Worm (Caenorhabditis elegans) whole organism, late embryonic: ENCODE measurements around the gene fipr-14.

ENCODE experiments used
- C38D4.7 ChIP-seq: fragments of 200-800 bp; sonication (Bioruptor generic); optimal IDR thresholded peaks from 2 replicates; lab custom pipeline; 2018; ENCODE audit warnings: mild to moderate bottlenecking, missing genetic modification characterization, moderate library complexity, missing compliant biosample characterization
- K09A11.1 ChIP-seq: sonication (generic microtip); optimal IDR thresholded peaks from 2 replicates; lab custom pipeline; 2017; ENCODE audit warnings: antibody characterized with exemption, mild to moderate bottlenecking, missing genetic modification characterization, missing compliant biosample characterization; ENCODE audit not compliant: insufficient read depth
- Y22D7AL.16 ChIP-seq: sonication (generic microtip); optimal IDR thresholded peaks from 2 replicates; lab custom pipeline; 2016; ENCODE audit warnings: missing genetic modification characterization, missing compliant biosample characterization
- ahr-1 ChIP-seq: sonication (generic microtip); optimal IDR thresholded peaks from 2 replicates; lab custom pipeline; 2016; ENCODE audit warnings: missing genetic modification characterization, missing compliant biosample characterization
- ama-1 ChIP-seq: fragments of 150-350 bp; optimal IDR thresholded peaks from 2 replicates; lab custom pipeline; 2014
- ceh-18 ChIP-seq: sonication (generic microtip); optimal IDR thresholded peaks from 2 replicates; lab custom pipeline; 2016; ENCODE audit warnings: missing genetic modification characterization, missing compliant biosample characterization
- ceh-22 ChIP-seq: sonication (generic microtip); optimal IDR thresholded peaks from 2 replicates; lab custom pipeline; 2017; ENCODE audit warnings: missing biosample characterization, missing genetic modification characterization
- ceh-30 ChIP-seq: fragments of 150-350 bp; optimal IDR thresholded peaks from 2 replicates; lab custom pipeline; 2014; ENCODE audit warnings: missing biosample characterization, missing genetic modification characterization
- ceh-34 ChIP-seq: sonication (generic microtip); optimal IDR thresholded peaks from 2 replicates; lab custom pipeline; 2016; ENCODE audit warnings: mild to moderate bottlenecking, missing genetic modification characterization, missing compliant biosample characterization
- ceh-45 ChIP-seq: fragments of 200-800 bp; sonication (Bioruptor generic); IDR thresholded peaks from 2 replicates; pipeline ENCODE4 v1.3.6; 2022; ENCODE audit warnings: missing genetic modification reagents, missing genetic modification characterization, missing compliant biosample characterization
- ceh-48 ChIP-seq: sonication (generic microtip); optimal IDR thresholded peaks from 2 replicates; lab custom pipeline; 2016; ENCODE audit warnings: missing genetic modification characterization, inconsistent platforms, missing compliant biosample characterization
- ceh-6 ChIP-seq: fragments of 200-800 bp; sonication (Bioruptor generic); optimal IDR thresholded peaks from 2 replicates; lab custom pipeline; 2018; ENCODE audit warnings: mild to moderate bottlenecking, missing genetic modification characterization, missing compliant biosample characterization
- ceh-9 ChIP-seq: sonication (generic microtip); optimal IDR thresholded peaks from 2 replicates; lab custom pipeline; 2016; ENCODE audit warnings: mild to moderate bottlenecking, missing genetic modification characterization, inconsistent platforms, missing compliant biosample characterization
- che-1 ChIP-seq: sonication (generic microtip); optimal IDR thresholded peaks from 2 replicates; lab custom pipeline; 2016; ENCODE audit warnings: mild to moderate bottlenecking, missing genetic modification characterization, missing compliant biosample characterization
- dve-1 ChIP-seq: sonication (generic microtip); optimal IDR thresholded peaks from 2 replicates; lab custom pipeline; 2017; ENCODE audit warnings: antibody characterized with exemption, mild to moderate bottlenecking, missing genetic modification characterization, missing compliant biosample characterization
- ets-4 ChIP-seq: sonication (generic microtip); optimal IDR thresholded peaks from 2 replicates; lab custom pipeline; 2016; ENCODE audit warnings: missing genetic modification characterization, missing compliant biosample characterization
- eyg-1 ChIP-seq: sonication (generic microtip); optimal IDR thresholded peaks from 2 replicates; lab custom pipeline; 2016; ENCODE audit warnings: missing genotype, missing genetic modification characterization, missing compliant biosample characterization
- fkh-10 ChIP-seq: fragments of 150-350 bp; optimal IDR thresholded peaks from 2 replicates; lab custom pipeline; 2014; ENCODE audit warnings: missing biosample characterization, missing genetic modification reagents, missing genetic modification characterization
- fkh-6 ChIP-seq: sonication (generic microtip); optimal IDR thresholded peaks from 2 replicates; lab custom pipeline; 2016; ENCODE audit warnings: missing genetic modification characterization, missing compliant biosample characterization
- gmeb-2 ChIP-seq: sonication (generic microtip); optimal IDR thresholded peaks from 2 replicates; lab custom pipeline; 2016; ENCODE audit warnings: missing genetic modification characterization, inconsistent platforms, missing compliant biosample characterization
- hlh-15 ChIP-seq: sonication (generic microtip); optimal IDR thresholded peaks from 2 replicates; lab custom pipeline; 2016; ENCODE audit warnings: missing genetic modification characterization, missing compliant biosample characterization
- hlh-6 ChIP-seq: sonication (generic microtip); optimal IDR thresholded peaks from 2 replicates; lab custom pipeline; 2016; ENCODE audit warnings: missing genotype, missing genetic modification characterization, missing compliant biosample characterization
- hlh-8 ChIP-seq: sonication (generic microtip); optimal IDR thresholded peaks from 2 replicates; lab custom pipeline; 2016; ENCODE audit warnings: missing genotype, missing genetic modification characterization, missing compliant biosample characterization
- lin-11 ChIP-seq: fragments of 200-800 bp; sonication (Bioruptor generic); optimal IDR thresholded peaks from 2 replicates; lab custom pipeline; 2018; ENCODE audit warnings: mild to moderate bottlenecking, missing genetic modification characterization, missing compliant biosample characterization
- madf-2 ChIP-seq: sonication (generic microtip); optimal IDR thresholded peaks from 2 replicates; lab custom pipeline; 2017; ENCODE audit warnings: missing genetic modification characterization, missing compliant biosample characterization
- mec-3 ChIP-seq: sonication (generic microtip); optimal IDR thresholded peaks from 2 replicates; lab custom pipeline; 2016; ENCODE audit warnings: borderline replicate concordance, missing genetic modification characterization, missing compliant biosample characterization
- nhr-11 ChIP-seq: fragments of 150-350 bp; optimal IDR thresholded peaks from 2 replicates; lab custom pipeline; 2014; ENCODE audit warnings: missing biosample characterization, missing genetic modification characterization
- pat-9 ChIP-seq: fragments of 200-800 bp; sonication (Bioruptor generic); optimal IDR thresholded peaks from 2 replicates; lab custom pipeline; 2018; ENCODE audit warnings: mild to moderate bottlenecking, missing genetic modification characterization, moderate library complexity, missing compliant biosample characterization
- pax-1 ChIP-seq: fragments of 150-350 bp; optimal IDR thresholded peaks from 2 replicates; lab custom pipeline; 2014; ENCODE audit warnings: missing biosample characterization, missing genetic modification characterization
- pha-2 ChIP-seq: sonication (generic microtip); optimal IDR thresholded peaks from 2 replicates; lab custom pipeline; 2017; ENCODE audit warnings: mild to moderate bottlenecking, missing genetic modification characterization, missing compliant biosample characterization
- rnt-1 ChIP-seq: sonication (generic microtip); optimal IDR thresholded peaks from 2 replicates; lab custom pipeline; 2016; ENCODE audit warnings: missing genetic modification characterization, missing compliant biosample characterization
- sdc-2 ChIP-seq: sonication (generic microtip); optimal IDR thresholded peaks from 2 replicates; lab custom pipeline; 2016; ENCODE audit warnings: missing genotype, missing genetic modification characterization, missing compliant biosample characterization
- sox-2 ChIP-seq: fragments of 200-800 bp; sonication (Bioruptor generic); IDR thresholded peaks from 2 replicates; pipeline ENCODE4 v1.3.6; 2022; ENCODE audit warnings: missing genetic modification reagents, missing genetic modification characterization, missing compliant biosample characterization
- syd-9 ChIP-seq: sonication (generic microtip); optimal IDR thresholded peaks from 2 replicates; lab custom pipeline; 2016; ENCODE audit warnings: mild to moderate bottlenecking, missing genetic modification characterization, moderate library complexity, missing compliant biosample characterization
- tbx-2 ChIP-seq: sonication (generic microtip); optimal IDR thresholded peaks from 2 replicates; lab custom pipeline; 2016; ENCODE audit warnings: missing genetic modification characterization, missing compliant biosample characterization
- ttx-3 ChIP-seq: sonication (generic microtip); optimal IDR thresholded peaks from 2 replicates; lab custom pipeline; 2016; ENCODE audit warnings: missing genetic modification reagents, missing genetic modification characterization, missing compliant biosample characterization
- unc-3 ChIP-seq, 2 experiments: fragments of 200-800 bp in 1 of 2; sonication (Bioruptor generic) in 1 of 2; sonication (generic microtip) in 1 of 2; conservative IDR thresholded peaks in 1 of 2; optimal IDR thresholded peaks in 1 of 2; 2 replicates each; pipeline versions ENCODE4 v1.3.6 to Lab custom; 2016 to 2022; ENCODE audit warnings: missing compliant biosample characterization in 2 of 2, missing genetic modification characterization in 2 of 2, missing genetic modification reagents in 1 of 2
- unc-55 ChIP-seq: sonication (generic microtip); optimal IDR thresholded peaks from 2 replicates; lab custom pipeline; 2017; ENCODE audit warnings: missing biosample characterization, missing genetic modification reagents, missing genetic modification characterization
- zip-5 ChIP-seq: sonication (generic microtip); optimal IDR thresholded peaks from 2 replicates; lab custom pipeline; 2016; ENCODE audit warnings: missing genetic modification characterization, missing compliant biosample characterization
- ztf-16 ChIP-seq: sonication (generic microtip); optimal IDR thresholded peaks from 2 replicates; lab custom pipeline; 2017; ENCODE audit warnings: missing genetic modification characterization, missing compliant biosample characterization

The fipr-14 gene

ce11 chrIV:10896512-10896911 lies 19.6 kb downstream of the fipr-14 start, which contains the start of gene srlf-13:
srlf-13 (minus strand) TSS chrIV:10896612.
- TF ChIP-seq hlh-8 (tag; lab: Kevin White, UChicago) (no peak), pat-9 (no peak), Y22D7AL.16 (no peak), fkh-10 (GFP tag; lab: Kevin White, UChicago) (no peak), rnt-1 (tag; lab: Kevin White, UChicago) (no peak), ceh-48 (tag; lab: Kevin White, UChicago) (no peak)

ce11 chrIV:10898160-10898559 lies 21.2 kb downstream of the fipr-14 start:
- no peak for TF ChIP-seq hlh-6 (tag; lab: Kevin White, UChicago)
- no peak for TF ChIP-seq K09A11.1 (tag; lab: Kevin White, UChicago)
- no peak for TF ChIP-seq unc-55 (GFP tag; lab: Kevin White, UChicago)
- TF ChIP-seq Y22D7AL.16, result no peak
- no peak for TF ChIP-seq unc-3 (GFP tag; conservative IDR thresholded peaks at IDR 0.05; lab: Robert Waterston, UW)
- no peak for TF ChIP-seq unc-3 (tag; optimal IDR thresholded peaks at IDR 0.05; lab: Kevin White, UChicago)
- TF ChIP-seq che-1 (tag; lab: Kevin White, UChicago), result no peak
- TF ChIP-seq ets-4 (tag; lab: Kevin White, UChicago), result no peak
- TF ChIP-seq nhr-11 (tag; lab: Kevin White, UChicago), result no peak
- no peak for TF ChIP-seq dve-1 (tag; lab: Kevin White, UChicago)
- TF ChIP-seq zip-5 (tag; lab: Kevin White, UChicago), result no peak
- TF ChIP-seq pha-2 (tag; lab: Kevin White, UChicago), result no peak
- TF ChIP-seq C38D4.7 (GFP tag; lab: Kevin White, UChicago), result no peak

ce11 chrIV:10899091-10899490 lies 22.1 kb downstream of the fipr-14 start, which contains the start of the genes F13E9.9 and F13E9.19:
F13E9.9 (minus strand) TSS chrIV:10899191.
F13E9.19 (plus strand) TSS chrIV:10899406.
- no peak for TF ChIP-seq tbx-2
- no peak for TF ChIP-seq ahr-1 (tag; lab: Kevin White, UChicago)
- TF ChIP-seq rnt-1 (tag; lab: Kevin White, UChicago), result no peak
- no peak for TF ChIP-seq sox-2 (GFP tag; lab: Robert Waterston, UW)
- no peak for TF ChIP-seq pha-2 (tag; lab: Kevin White, UChicago)
- no peak for TF ChIP-seq syd-9 (tag; lab: Kevin White, UChicago)
- TF ChIP-seq ceh-6, result no peak
- TF ChIP-seq ama-1 (lab: Kevin White, UChicago), result no peak
- no peak for TF ChIP-seq unc-3 (GFP tag; conservative IDR thresholded peaks at IDR 0.05; lab: Robert Waterston, UW)
- TF ChIP-seq unc-3 (tag; optimal IDR thresholded peaks at IDR 0.05; lab: Kevin White, UChicago), result no peak
- no peak for TF ChIP-seq sdc-2 (tag; lab: Kevin White, UChicago)
- no peak for TF ChIP-seq gmeb-2 (tag; lab: Kevin White, UChicago)
- TF ChIP-seq ztf-16 (tag; lab: Kevin White, UChicago), result no peak
- TF ChIP-seq Y22D7AL.16, result no peak
- TF ChIP-seq nhr-11 (tag; lab: Kevin White, UChicago), result no peak
- no peak for TF ChIP-seq ets-4 (tag; lab: Kevin White, UChicago)
- no peak for TF ChIP-seq hlh-15 (tag; lab: Kevin White, UChicago)
- TF ChIP-seq ceh-30, result no peak
- TF ChIP-seq unc-55 (GFP tag; lab: Kevin White, UChicago), result no peak

- TF ChIP-seq ceh-30, result no peak
- no peak for TF ChIP-seq ceh-34 (tag; lab: Kevin White, UChicago)
- TF ChIP-seq C38D4.7 (GFP tag; lab: Kevin White, UChicago), result no peak
- no peak for TF ChIP-seq ceh-9 (tag; lab: Kevin White, UChicago)
- no peak for TF ChIP-seq pax-1 (tag; lab: Kevin White, UChicago)
- no peak for TF ChIP-seq ceh-18 (tag; lab: Kevin White, UChicago)
- no peak for TF ChIP-seq ets-4 (tag; lab: Kevin White, UChicago)
- no peak for TF ChIP-seq madf-2 (tag; lab: Kevin White, UChicago)
- no peak for TF ChIP-seq ceh-22 (tag; lab: Kevin White, UChicago)
- TF ChIP-seq hlh-8 (tag; lab: Kevin White, UChicago), result no peak
- no peak for TF ChIP-seq eyg-1
- no peak for TF ChIP-seq ceh-45 (GFP tag; lab: Robert Waterston, UW)
- no peak for TF ChIP-seq hlh-6 (tag; lab: Kevin White, UChicago)
- no peak for TF ChIP-seq zip-5 (tag; lab: Kevin White, UChicago)
- TF ChIP-seq ahr-1 (tag; lab: Kevin White, UChicago), result no peak
- no peak for TF ChIP-seq ttx-3 (tag; lab: Kevin White, UChicago)
- TF ChIP-seq lin-11 (tag; lab: Kevin White, UChicago), result no peak
- TF ChIP-seq mec-3 (tag; lab: Kevin White, UChicago), result no peak
- no peak for TF ChIP-seq sox-2 (GFP tag; lab: Robert Waterston, UW)
- no peak for TF ChIP-seq fkh-6 (tag; lab: Kevin White, UChicago)
Measured at ce11 chrIV:10900083-10900482, 23.1 kb downstream of the fipr-14 start, which contains the start of gene srlf-30. srlf-30 (plus strand) TSS chrIV:10900383.
